Fruit fly (Drosophila melanogaster) whole organism, embryonic: ENCODE results near the gene CG43658.

ENCODE experiments used
- B-H2 ChIP-seq: fragments of 200-800 bp; sonication (Bioruptor generic); optimal IDR thresholded peaks from 2 replicates; lab custom pipeline; 2018; ENCODE audit warnings: missing biosample characterization, mild to moderate bottlenecking, missing genetic modification characterization
- Blimp-1 ChIP-seq: fragments of 200-800 bp; sonication (Bioruptor generic); optimal IDR thresholded peaks from 3 replicates; lab custom pipeline; 2018; ENCODE audit warnings: missing biosample characterization, missing genetic modification characterization, mild to moderate bottlenecking, moderate library complexity, missing genetic modification reagents
- Bteb2 ChIP-seq: fragments of 200-800 bp; sonication (Bioruptor generic); optimal IDR thresholded peaks from 2 replicates; lab custom pipeline; 2016; ENCODE audit warnings: missing biosample characterization, missing genetic modification characterization
- CG10267 ChIP-seq: fragments of 200-800 bp; sonication (Bioruptor generic); optimal IDR thresholded peaks from 2 replicates; lab custom pipeline; 2018; ENCODE audit warnings: missing biosample characterization, mild to moderate bottlenecking, missing genetic modification characterization, moderate library complexity
- CG10979 ChIP-seq: fragments of 200-800 bp; sonication (Bioruptor generic); optimal IDR thresholded peaks from 2 replicates; lab custom pipeline; 2018; ENCODE audit warnings: missing biosample characterization, mild to moderate bottlenecking, missing genetic modification characterization, moderate library complexity
- CG11504 ChIP-seq: fragments of 200-800 bp; sonication (Bioruptor generic); optimal IDR thresholded peaks from 3 replicates; lab custom pipeline; 2019; ENCODE audit warnings: missing biosample characterization, mild to moderate bottlenecking, missing genetic modification characterization, moderate library complexity
- CG15269 ChIP-seq: fragments of 200-800 bp; sonication (Bioruptor generic); optimal IDR thresholded peaks from 2 replicates; lab custom pipeline; 2018; ENCODE audit warnings: missing biosample characterization, mild to moderate bottlenecking, missing genetic modification characterization, moderate library complexity
- CG17802 ChIP-seq: fragments of 200-800 bp; sonication (Bioruptor generic); optimal IDR thresholded peaks from 2 replicates; lab custom pipeline; 2018; ENCODE audit warnings: missing biosample characterization, mild to moderate bottlenecking, missing genetic modification characterization, moderate library complexity
- CG1792 ChIP-seq: fragments of 200-800 bp; sonication (Bioruptor generic); optimal IDR thresholded peaks from 2 replicates; lab custom pipeline; 2016; ENCODE audit warnings: missing biosample characterization, missing genetic modification characterization
- CG2678 ChIP-seq: fragments of 200-800 bp; sonication (Bioruptor generic); optimal IDR thresholded peaks from 3 replicates; lab custom pipeline; 2019; ENCODE audit warnings: missing biosample characterization, mild to moderate bottlenecking, missing genetic modification characterization, moderate library complexity
- CG33213 ChIP-seq: fragments of 200-800 bp; sonication (Bioruptor generic); optimal IDR thresholded peaks from 3 replicates; lab custom pipeline; 2016; ENCODE audit warnings: missing biosample characterization, missing genetic modification characterization
- CG7271 ChIP-seq: fragments of 200-800 bp; sonication (Bioruptor generic); optimal IDR thresholded peaks from 2 replicates; lab custom pipeline; 2018; ENCODE audit warnings: missing biosample characterization, mild to moderate bottlenecking, missing genetic modification characterization, moderate library complexity
- CG7556 ChIP-seq: fragments of 200-800 bp; sonication (Bioruptor generic); optimal IDR thresholded peaks from 2 replicates; lab custom pipeline; 2017; ENCODE audit warnings: missing biosample characterization, mild to moderate bottlenecking, missing genetic modification characterization
- CG7745 ChIP-seq: fragments of 200-800 bp; sonication (Bioruptor generic); optimal IDR thresholded peaks from 2 replicates; lab custom pipeline; 2018; ENCODE audit warnings: missing biosample characterization, mild to moderate bottlenecking, missing genetic modification characterization, moderate library complexity
- CG7839 ChIP-seq: fragments of 200-800 bp; sonication (Bioruptor generic); optimal IDR thresholded peaks from 3 replicates; lab custom pipeline; 2018; ENCODE audit warnings: missing biosample characterization, mild to moderate bottlenecking, missing genetic modification characterization, moderate library complexity
- CG8290 ChIP-seq, 3 experiments: fragments of 200-800 bp; sonication (Bioruptor generic); optimal IDR thresholded peaks; 2 replicates each; lab custom pipeline; 2016 to 2019; ENCODE audit warnings: missing biosample characterization in 3 of 3, missing genetic modification characterization in 3 of 3, mild to moderate bottlenecking in 2 of 3, moderate library complexity in 1 of 3
- CG9215 ChIP-seq: fragments of 200-800 bp; sonication (Bioruptor generic); IDR thresholded peaks from 2 replicates; pipeline ENCODE4 v1.3.6; 2022; ENCODE audit warnings: missing biosample characterization, missing genetic modification characterization
- D19B ChIP-seq: fragments of 200-800 bp; sonication (Bioruptor generic); optimal IDR thresholded peaks from 2 replicates; lab custom pipeline; 2017; ENCODE audit warnings: missing biosample characterization, mild to moderate bottlenecking, missing genetic modification characterization
- Ets65A ChIP-seq: fragments of 200-800 bp; sonication (Bioruptor generic); peaks from one replicate; lab custom pipeline; 2016; ENCODE audit warnings: missing biosample characterization, missing genetic modification characterization
- HHEX ChIP-seq: fragments of 200-800 bp; sonication (Bioruptor generic); optimal IDR thresholded peaks from 3 replicates; lab custom pipeline; 2017; ENCODE audit warnings: missing biosample characterization, mild to moderate bottlenecking, missing genetic modification characterization, missing genetic modification reagents
- Hey ChIP-seq: fragments of 200-800 bp; sonication (Bioruptor generic); optimal IDR thresholded peaks from 3 replicates; lab custom pipeline; 2018; ENCODE audit warnings: missing biosample characterization, mild to moderate bottlenecking, missing genetic modification characterization
- Hr51 ChIP-seq, 2 experiments: fragments of 200-800 bp; sonication (Bioruptor generic); optimal IDR thresholded peaks; 2 replicates in 1 of 2; 3 replicates in 1 of 2; lab custom pipeline; 2016 to 2018; ENCODE audit warnings: missing biosample characterization in 2 of 2, missing genetic modification characterization in 2 of 2, mild to moderate bottlenecking in 1 of 2, moderate library complexity in 1 of 2
- Hsf ChIP-seq: fragments of 200-800 bp; sonication (Bioruptor generic); optimal IDR thresholded peaks from 3 replicates; lab custom pipeline; 2016; ENCODE audit warnings: missing biosample characterization, missing genetic modification characterization
- Kr ChIP-seq: fragments of 200-800 bp; sonication (Bioruptor generic); optimal IDR thresholded peaks from 2 replicates; lab custom pipeline; 2017; ENCODE audit warnings: missing biosample characterization, mild to moderate bottlenecking, missing genetic modification characterization
- Meics ChIP-seq: fragments of 200-800 bp; sonication (Bioruptor generic); optimal IDR thresholded peaks from 2 replicates; lab custom pipeline; 2017; ENCODE audit warnings: missing biosample characterization, mild to moderate bottlenecking, missing genetic modification characterization
- NfI ChIP-seq: fragments of 200-800 bp; sonication (Bioruptor generic); optimal IDR thresholded peaks from 3 replicates; lab custom pipeline; 2018; ENCODE audit warnings: missing biosample characterization, mild to moderate bottlenecking, missing genetic modification characterization, moderate library complexity
- Ptx1 ChIP-seq: fragments of 200-800 bp; sonication (Bioruptor generic); IDR thresholded peaks from 2 replicates; pipeline ENCODE4 v1.3.6; 2022; ENCODE audit warnings: missing biosample characterization, missing genetic modification characterization
- Sin3A ChIP-seq: fragments of >200 bp; optimal IDR thresholded peaks from 2 replicates; lab custom pipeline; 2018
- amos ChIP-seq: fragments of 200-800 bp; sonication (Bioruptor generic); IDR thresholded peaks from 2 replicates; pipeline ENCODE4 v1.3.6; 2022; ENCODE audit warnings: missing biosample characterization, missing genetic modification characterization; ENCODE audit not compliant: partially characterized antibody
- bsh ChIP-seq, 2 experiments: fragments of 200-800 bp; sonication (Bioruptor generic); optimal IDR thresholded peaks; 2 replicates each; lab custom pipeline; 2017 to 2018; ENCODE audit warnings: mild to moderate bottlenecking in 2 of 2, missing biosample characterization in 2 of 2, missing genetic modification characterization in 2 of 2, moderate library complexity in 1 of 2
- gem ChIP-seq: fragments of 200-800 bp; sonication (Bioruptor generic); optimal IDR thresholded peaks from 2 replicates; lab custom pipeline; 2019; ENCODE audit warnings: missing biosample characterization, mild to moderate bottlenecking, missing genetic modification characterization, moderate library complexity
- grau ChIP-seq: fragments of 200-800 bp; optimal IDR thresholded peaks from 3 replicates; lab custom pipeline; 2019; ENCODE audit warnings: missing biosample characterization, mild to moderate bottlenecking, missing genetic modification characterization, moderate library complexity
- gro ChIP-seq: fragments of 200-800 bp; sonication (Bioruptor generic); optimal IDR thresholded peaks from 2 replicates; lab custom pipeline; 2016; ENCODE audit warnings: missing biosample characterization, missing genetic modification characterization
- kni ChIP-seq: fragments of 200-800 bp; sonication (Bioruptor generic); optimal IDR thresholded peaks from 3 replicates; lab custom pipeline; 2017; ENCODE audit warnings: mild to moderate bottlenecking, missing biosample characterization, missing genetic modification reagents, missing genetic modification characterization
- nerfin-1 ChIP-seq: fragments of 200-800 bp; sonication (Bioruptor generic); optimal IDR thresholded peaks from 3 replicates; lab custom pipeline; 2019; ENCODE audit warnings: missing biosample characterization, mild to moderate bottlenecking, missing genetic modification characterization, moderate library complexity
- nom ChIP-seq: fragments of 200-800 bp; sonication (Bioruptor generic); optimal IDR thresholded peaks from 2 replicates; lab custom pipeline; 2017; ENCODE audit warnings: missing biosample characterization, missing genetic modification characterization, mild to moderate bottlenecking, moderate library complexity, missing genetic modification reagents
- oc ChIP-seq: fragments of 200-800 bp; sonication (Bioruptor generic); optimal IDR thresholded peaks from 2 replicates; lab custom pipeline; 2018; ENCODE audit warnings: missing biosample characterization, mild to moderate bottlenecking, missing genetic modification characterization, moderate library complexity
- p53 ChIP-seq: fragments of 200-800 bp; sonication (Bioruptor generic); optimal IDR thresholded peaks from 2 replicates; lab custom pipeline; 2016; ENCODE audit warnings: missing biosample characterization, missing genetic modification characterization
- phol ChIP-seq: fragments of 200-800 bp; sonication (Bioruptor generic); optimal IDR thresholded peaks from 3 replicates; lab custom pipeline; 2018; ENCODE audit warnings: missing biosample characterization, mild to moderate bottlenecking, missing genetic modification characterization, moderate library complexity
- pros ChIP-seq: fragments of 200-800 bp; sonication (Bioruptor generic); optimal IDR thresholded peaks from 3 replicates; lab custom pipeline; 2019; ENCODE audit warnings: missing biosample characterization, mild to moderate bottlenecking, missing genetic modification characterization, moderate library complexity
- repo ChIP-seq: fragments of 200-800 bp; sonication (Bioruptor generic); optimal IDR thresholded peaks from 2 replicates; lab custom pipeline; 2016; ENCODE audit warnings: missing biosample characterization, missing genetic modification characterization
- sqz ChIP-seq: fragments of 200-800 bp; sonication (Bioruptor generic); optimal IDR thresholded peaks from 3 replicates; lab custom pipeline; 2018; ENCODE audit warnings: missing biosample characterization, mild to moderate bottlenecking, missing genetic modification characterization
- ssp ChIP-seq: fragments of 200-800 bp; sonication (Bioruptor generic); IDR thresholded peaks from 2 replicates; pipeline ENCODE4 v1.3.6; 2022; ENCODE audit warnings: missing biosample characterization, missing genetic modification characterization
- tll ChIP-seq, 2 experiments: fragments of 200-800 bp in 1 of 2; fragments of >200 bp in 1 of 2; sonication (Bioruptor generic) in 1 of 2; optimal IDR thresholded peaks; 2 replicates each; lab custom pipeline; 2017 to 2019; ENCODE audit warnings: missing biosample characterization in 2 of 2, missing genetic modification characterization in 2 of 2, mild to moderate bottlenecking in 1 of 2, moderate library complexity in 1 of 2

The CG43658 gene

DNA sequence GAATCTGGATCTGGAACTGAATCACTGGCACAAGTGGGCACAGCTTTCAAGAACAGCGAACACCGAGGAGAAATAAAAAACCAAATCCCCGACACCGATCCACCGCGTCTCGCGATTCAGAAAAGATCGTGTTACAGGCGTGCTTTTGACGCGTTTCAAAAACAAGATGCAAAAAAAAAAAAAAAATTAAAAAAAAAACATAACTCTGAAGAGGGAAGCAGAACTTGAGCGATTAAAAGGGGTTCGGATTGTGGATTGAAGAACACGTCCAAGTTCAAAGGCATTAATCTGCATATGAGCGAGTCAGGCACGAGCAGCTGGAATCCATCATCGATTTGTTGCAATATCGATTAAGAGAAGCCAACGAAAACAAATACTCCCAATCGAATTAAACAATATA lies 38.4 kb downstream of the CG43658 start:
- peak; percentile 62 for TF ChIP-seq nom (GFP tag; lab: Kevin White, UChicago)
- no peak for TF ChIP-seq ssp (GFP tag; lab: Robert Waterston, UW)
- TF ChIP-seq B-H2 (GFP tag; lab: Kevin White, UChicago) = no peak

DNA sequence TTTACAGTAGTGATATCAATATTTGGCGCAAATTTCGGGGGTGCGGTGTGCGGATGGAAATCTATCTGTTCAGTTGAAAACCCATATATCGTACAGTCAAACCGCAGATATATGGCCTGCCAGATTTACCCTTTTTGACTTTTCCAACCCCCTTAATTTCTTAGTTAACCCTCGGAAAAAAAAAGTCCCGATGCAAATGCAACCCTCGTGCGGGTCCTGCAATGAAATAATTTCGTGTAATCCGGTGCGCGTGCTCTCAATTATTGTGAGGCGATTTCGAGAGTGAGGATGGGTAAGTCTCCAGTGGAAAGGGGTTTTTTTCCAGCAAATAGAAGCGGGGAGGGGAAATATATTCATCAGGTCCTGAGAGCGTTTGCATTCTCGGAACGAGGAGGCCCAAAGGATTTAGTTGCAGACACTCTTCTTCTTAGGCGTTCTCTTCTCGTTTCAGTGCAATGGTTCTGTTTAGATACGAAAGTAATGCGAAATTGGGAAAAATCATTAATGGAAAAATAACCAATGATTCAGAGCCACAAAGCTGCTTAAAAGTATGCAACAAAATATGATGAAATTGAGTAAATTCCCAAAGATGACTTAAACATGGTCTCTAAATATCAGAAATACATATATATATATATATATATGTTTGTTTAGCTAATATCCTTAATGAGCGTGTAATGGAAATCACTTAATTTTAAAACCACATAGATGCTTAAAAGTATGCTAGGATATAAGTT lies 40.1 kb downstream of the CG43658 start:
- no peak for TF ChIP-seq CG9215 (GFP tag; lab: Robert Waterston, UW)
- peak; percentile 58 for TF ChIP-seq CG8290 (GFP tag; optimal IDR thresholded peaks at IDR 0.05; lab: Kevin White, UChicago)
- TF ChIP-seq CG8290 (tag; optimal IDR thresholded peaks at IDR 0.05; lab: Kevin White, UChicago) = peak in 1 of 2 experiments; percentile 61
- peak; percentile 54 for TF ChIP-seq oc (tag; lab: Kevin White, UChicago)
- TF ChIP-seq sqz (GFP tag; lab: Kevin White, UChicago) = peak; percentile 42
- peak; percentile 67 for TF ChIP-seq Kr (GFP tag; lab: Kevin White, UChicago)
- TF ChIP-seq amos (GFP tag; lab: Robert Waterston, UW) = no peak
- TF ChIP-seq kni (GFP tag; lab: Kevin White, UChicago) = peak; percentile 29
- peak; percentile 15 for TF ChIP-seq nerfin-1 (tag; lab: Kevin White, UChicago)
- peak; percentile 15 for TF ChIP-seq pros (GFP tag; lab: Kevin White, UChicago)
- TF ChIP-seq Hey (tag; lab: Kevin White, UChicago) = peak; percentile 54
- no peak for TF ChIP-seq Bteb2 (GFP tag; lab: Kevin White, UChicago)

DNA sequence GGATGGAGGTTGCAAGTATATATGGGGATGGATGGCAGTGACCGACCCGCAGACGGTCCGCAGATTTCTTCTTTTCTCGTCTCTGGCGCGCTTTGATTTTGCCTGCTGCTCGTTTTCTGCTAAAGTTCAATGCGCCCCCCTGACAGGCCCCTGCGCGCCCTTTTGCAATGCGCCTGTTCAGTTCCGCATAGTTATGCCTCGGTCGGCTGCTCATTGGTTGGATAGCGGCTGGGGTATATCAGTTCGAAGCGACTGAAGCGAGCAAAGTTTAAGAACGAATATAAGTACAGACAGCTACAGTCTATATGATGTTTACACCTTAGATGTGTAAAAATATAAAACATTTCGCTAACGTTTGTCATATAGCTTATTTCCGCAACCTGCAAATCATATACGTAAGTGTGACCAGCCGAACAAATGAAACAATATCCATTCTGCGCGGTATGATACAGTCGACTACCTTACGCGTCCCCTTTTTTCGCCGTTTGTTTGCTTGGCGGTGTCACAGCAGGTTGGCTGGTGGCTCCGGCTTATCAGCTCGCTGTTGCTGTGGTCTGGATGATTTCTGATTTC lies 42.8 kb downstream of the CG43658 start:
- peak in 1 of 2 experiments; percentile 31 for TF ChIP-seq Hr51 (GFP tag; optimal IDR thresholded peaks at IDR 0.05; lab: Kevin White, UChicago)
- TF ChIP-seq CG1792 (GFP tag; lab: Kevin White, UChicago) = no peak
- no peak for TF ChIP-seq CG15269 (tag; lab: Kevin White, UChicago)
- TF ChIP-seq gem (tag; lab: Kevin White, UChicago) = peak; percentile 34
- TF ChIP-seq CG2678 (tag; lab: Kevin White, UChicago) = peak; percentile 5
- peak in 1 of 2 experiments; percentile 51 for TF ChIP-seq bsh (GFP tag; optimal IDR thresholded peaks at IDR 0.05; lab: Kevin White, UChicago)
- no peak for TF ChIP-seq CG17802
- TF ChIP-seq CG7745 (tag; lab: Kevin White, UChicago) = no peak
- peak; percentile 82 for TF ChIP-seq D19B (GFP tag; lab: Kevin White, UChicago)
- peak; percentile 6 for TF ChIP-seq Blimp-1 (GFP tag; lab: Kevin White, UChicago)
- TF ChIP-seq Hsf = peak; percentile 19
- no peak for TF ChIP-seq Sin3A (lab: Kevin White, UChicago)
- TF ChIP-seq gro (GFP tag; lab: Kevin White, UChicago) = no peak
- TF ChIP-seq CG7271 = no peak
- TF ChIP-seq CG7556 (GFP tag; lab: Kevin White, UChicago) = no peak
- TF ChIP-seq p53 = no peak
- TF ChIP-seq CG10267 = no peak
- TF ChIP-seq repo (GFP tag; lab: Kevin White, UChicago) = no peak
- no peak for TF ChIP-seq tll (GFP tag; optimal IDR thresholded peaks at IDR 0.05; lab: Kevin White, UChicago)
- no peak for TF ChIP-seq HHEX
- TF ChIP-seq CG7839 (tag; lab: Kevin White, UChicago) = peak; percentile 2
- TF ChIP-seq CG10979 (tag; lab: Kevin White, UChicago) = peak; percentile 7
- no peak for TF ChIP-seq NfI
- TF ChIP-seq Ptx1 (GFP tag; lab: Robert Waterston, UW) = peak; percentile 28; the same call in 1 of the 2 replicates
- peak; percentile 3 for TF ChIP-seq Ets65A (GFP tag; lab: Kevin White, UChicago)
- TF ChIP-seq CG33213 (GFP tag; lab: Kevin White, UChicago) = no peak
- TF ChIP-seq phol (tag; lab: Kevin White, UChicago) = peak; percentile 6
- TF ChIP-seq Meics (GFP tag; lab: Kevin White, UChicago) = no peak
- TF ChIP-seq grau (tag; lab: Kevin White, UChicago) = peak; percentile 19
- peak; percentile 26 for TF ChIP-seq CG11504
